Fruit fly (Drosophila melanogaster): Measurements from ENCODE around the gene Gyc76C.

Gene Gyc76C

dm6 chr3L:19817807-19818531 lies 24.6 kb upstream of the Gyc76C start, which contains the start of the genes Fibp and Deaf1 (continued):
- TF ChIP-seq pnt (GFP tag; optimal IDR thresholded peaks at IDR 0.05): peak; percentile 80
- TF ChIP-seq seq (GFP tag; IDR thresholded peaks at IDR 0.05): no peak; the same call in 1 of the 2 replicates
- TF ChIP-seq CG17359 (tag; optimal IDR thresholded peaks at IDR 0.05): peak; percentile 64
- TF ChIP-seq maf-S (GFP tag; optimal IDR thresholded peaks at IDR 0.05): peak; percentile 73
- TF ChIP-seq Meics (GFP tag; optimal IDR thresholded peaks at IDR 0.05): peak; percentile 66
- peak; percentile 87 for TF ChIP-seq slbo (GFP tag; IDR thresholded peaks at IDR 0.05)
- peak; percentile 55 for TF ChIP-seq Mad (GFP tag; optimal IDR thresholded peaks at IDR 0.05)
- TF ChIP-seq eyg (GFP tag; optimal IDR thresholded peaks at IDR 0.05): peak; percentile 20
- TF ChIP-seq slp2 (GFP tag; optimal IDR thresholded peaks at IDR 0.05): peak; percentile 51
- peak; percentile 94 for TF ChIP-seq sna (GFP tag; IDR thresholded peaks at IDR 0.05; ENCODE audit: partially characterized antibody)
- TF ChIP-seq CG14710 (tag; optimal IDR thresholded peaks at IDR 0.05): peak; percentile 87
- peak; percentile 74 for TF ChIP-seq CG12104 (GFP tag; optimal IDR thresholded peaks at IDR 0.05)
- peak; percentile 43 for TF ChIP-seq CG12236 (GFP tag; optimal IDR thresholded peaks at IDR 0.05)
- no peak for TF ChIP-seq CG8478 (optimal IDR thresholded peaks at IDR 0.05)
- TF ChIP-seq Hr78 (GFP tag; optimal IDR thresholded peaks at IDR 0.05): no peak
- peak; percentile 83 for TF ChIP-seq CG8290 (GFP tag; optimal IDR thresholded peaks at IDR 0.05)
- peak; percentile 48 to 91 for TF ChIP-seq CG8290 (tag; optimal IDR thresholded peaks at IDR 0.05)
- TF ChIP-seq unc-4 (GFP tag; IDR thresholded peaks at IDR 0.05; ENCODE audit: partially characterized antibody): peak; percentile 92
- peak; percentile 82 for TF ChIP-seq CG32532 (GFP tag; IDR thresholded peaks at IDR 0.05)
- TF ChIP-seq al (GFP tag; IDR thresholded peaks at IDR 0.05): peak; percentile 71
- peak; percentile 50 for TF ChIP-seq CG3995 (GFP tag; optimal IDR thresholded peaks at IDR 0.05)
- TF ChIP-seq bowl (GFP tag; IDR thresholded peaks at IDR 0.05): no peak
- peak; percentile 39; the same call in 1 of the 2 replicates for TF ChIP-seq ranshi (GFP tag; IDR thresholded peaks at IDR 0.05)
- TF ChIP-seq scrt (GFP tag; optimal IDR thresholded peaks at IDR 0.05): peak; percentile 29
- TF ChIP-seq Asciz (GFP tag; optimal IDR thresholded peaks at IDR 0.05): no peak
- peak; percentile 83 for TF ChIP-seq CG9727 (GFP tag; optimal IDR thresholded peaks at IDR 0.05)
- peak; percentile 58; the same call in 1 of the 2 replicates for TF ChIP-seq CG11247 (GFP tag; IDR thresholded peaks at IDR 0.05)
- TF ChIP-seq CG12744 (GFP tag; optimal IDR thresholded peaks at IDR 0.05): peak; percentile 56
- peak; percentile 80 for TF ChIP-seq pzg (GFP tag; optimal IDR thresholded peaks at IDR 0.05)
- peak; percentile 44; the same call in 1 of the 2 replicates for TF ChIP-seq Oaz (GFP tag; IDR thresholded peaks at IDR 0.05)
- no peak for TF ChIP-seq Sox102F (GFP tag; optimal IDR thresholded peaks at IDR 0.05)
- peak; percentile 84 for TF ChIP-seq HmgD (GFP tag; optimal IDR thresholded peaks at IDR 0.05)
- peak; percentile 67 for TF ChIP-seq HmgZ (tag; optimal IDR thresholded peaks at IDR 0.05)
- peak; percentile 95 for TF ChIP-seq Dll (GFP tag; IDR thresholded peaks at IDR 0.05; ENCODE audit: partially characterized antibody)
- TF ChIP-seq CG15601 (tag; optimal IDR thresholded peaks at IDR 0.05): peak; percentile 65
- peak; percentile 69 for TF ChIP-seq nerfin-1 (tag; optimal IDR thresholded peaks at IDR 0.05)
- peak; percentile 86 for TF ChIP-seq CG12155 (GFP tag; optimal IDR thresholded peaks at IDR 0.05)
- TF ChIP-seq CG9609 (GFP tag; optimal IDR thresholded peaks at IDR 0.05): peak; percentile 84
- TF ChIP-seq onecut (GFP tag; IDR thresholded peaks at IDR 0.05): no peak; the same call in 1 of the 2 replicates
- no peak for TF ChIP-seq peb (GFP tag; IDR thresholded peaks at IDR 0.05)
- peak; percentile 85 for TF ChIP-seq sug (tag; optimal IDR thresholded peaks at IDR 0.05)
- TF ChIP-seq corto (GFP tag; optimal IDR thresholded peaks at IDR 0.05): no peak
- TF ChIP-seq CG4617 (GFP tag; optimal IDR thresholded peaks at IDR 0.05; ENCODE audit: borderline replicate concordance): peak; percentile 91
- TF ChIP-seq CG10209 (GFP tag; optimal IDR thresholded peaks at IDR 0.05): peak; percentile 54
- TF ChIP-seq tx (GFP tag; optimal IDR thresholded peaks at IDR 0.05): peak; percentile 82
- peak; percentile 100 for TF ChIP-seq BEAF-32 (GFP tag; optimal IDR thresholded peaks at IDR 0.05)
- peak; percentile 85 for TF ChIP-seq Antp (GFP tag; optimal IDR thresholded peaks at IDR 0.05)
- TF ChIP-seq CG9215 (GFP tag; IDR thresholded peaks at IDR 0.05): peak; percentile 75
- TF ChIP-seq CG18262 (tag; optimal IDR thresholded peaks at IDR 0.05): peak; percentile 81
